Worm (Caenorhabditis elegans) whole organism, early embryonic: ENCODE results near the gene his-69.

Source experiments
- aly-1 ChIP-seq: sonication (generic microtip); optimal IDR thresholded peaks from 2 replicates; lab custom pipeline; 2016; ENCODE audit warnings: missing genetic modification characterization, missing compliant biosample characterization
- ama-1 ChIP-seq: fragments of 150-350 bp; optimal IDR thresholded peaks from 2 replicates; lab custom pipeline; 2014
- flt-1 ChIP-seq: fragments of 200-800 bp; sonication (Bioruptor generic); IDR thresholded peaks from 2 replicates; pipeline ENCODE4 v1.3.6; 2022; ENCODE audit warnings: missing genetic modification characterization, missing compliant biosample characterization
- tbx-37 ChIP-seq: fragments of 200-800 bp; sonication (Bioruptor generic); conservative IDR thresholded peaks from 2 replicates; pipeline ENCODE4 v1.3.6; 2022; ENCODE audit warnings: missing genetic modification reagents, missing genetic modification characterization, missing compliant biosample characterization

DNA sequence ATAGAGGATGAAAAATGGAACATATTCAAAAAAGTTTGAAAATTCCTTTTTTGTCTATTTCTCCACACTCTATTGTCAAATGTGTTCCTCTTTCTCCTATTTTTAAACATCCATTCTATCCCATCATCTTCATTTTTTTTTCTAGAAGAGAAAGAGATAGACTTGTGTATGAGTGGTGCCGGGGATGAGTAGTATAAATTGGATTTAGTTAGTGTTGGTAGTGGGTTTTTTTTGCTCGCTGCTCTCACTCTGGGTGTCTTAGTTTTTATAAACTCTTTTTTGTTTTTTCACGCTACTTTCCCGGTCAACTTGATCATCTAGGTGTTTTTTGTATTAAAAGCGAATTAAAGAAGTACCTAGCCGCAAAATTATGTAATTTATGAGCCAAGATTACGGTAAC lies 48.7 kb upstream of the his-69 start:
- TF ChIP-seq aly-1 = no peak
- TF ChIP-seq ama-1 (lab: Kevin White, UChicago) = no peak
- TF ChIP-seq flt-1 (GFP tag; lab: Robert Waterston, UW) = no peak
- TF ChIP-seq tbx-37 = no peak
